Worm (Caenorhabditis elegans) whole organism, L4 larva: ENCODE results near the gene B0416.10.

Source experiments
- R02D3.7 ChIP-seq: fragments of 150-350 bp; sonication (generic microtip); optimal IDR thresholded peaks from 3 replicates; lab custom pipeline; 2014; ENCODE audit warnings: missing biosample characterization, missing genetic modification characterization
- Y75B8A.6 ChIP-seq: fragments of 200-800 bp; sonication (Bioruptor generic); IDR thresholded peaks from 2 replicates; pipeline ENCODE4 v1.3.6; 2022; ENCODE audit warnings: missing genetic modification reagents, missing genetic modification characterization, missing compliant biosample characterization
- aha-1 ChIP-seq: fragments of 150-350 bp; peaks from one replicate; lab custom pipeline; 2014; ENCODE audit warnings: missing biosample characterization, missing genetic modification characterization
- aly-2 ChIP-seq: sonication (generic microtip); optimal IDR thresholded peaks from 2 replicates; lab custom pipeline; 2018; ENCODE audit warnings: missing biosample characterization, missing genetic modification characterization
- attf-4 ChIP-seq: sonication (generic microtip); optimal IDR thresholded peaks from 3 replicates; lab custom pipeline; 2017; ENCODE audit warnings: missing biosample characterization, missing genetic modification characterization
- ceh-32 ChIP-seq: sonication (generic microtip); optimal IDR thresholded peaks from 2 replicates; lab custom pipeline; 2016; ENCODE audit warnings: mild to moderate bottlenecking, missing genetic modification characterization, missing compliant biosample characterization; ENCODE audit not compliant: poor library complexity
- cey-2 ChIP-seq: sonication (generic microtip); optimal IDR thresholded peaks from 3 replicates; lab custom pipeline; 2017; ENCODE audit warnings: missing genetic modification characterization, mild to moderate bottlenecking, missing compliant biosample characterization, antibody characterized with exemption, borderline replicate concordance; ENCODE audit not compliant: insufficient read depth
- daf-12 ChIP-seq: fragments of 150-350 bp; optimal IDR thresholded peaks from 2 replicates; lab custom pipeline; 2014; ENCODE audit warnings: missing biosample characterization, missing genetic modification reagents, missing genetic modification characterization
- daf-16 ChIP-seq, 3 experiments: sonication (generic microtip); optimal IDR thresholded peaks; 2 replicates each; lab custom pipeline; 2016 to 2017; ENCODE audit warnings: missing genetic modification characterization in 3 of 3, missing genetic modification reagents in 3 of 3, mild to moderate bottlenecking in 2 of 3, missing compliant biosample characterization in 2 of 3, missing biosample characterization in 1 of 3, moderate library complexity in 1 of 3
- egl-27 ChIP-seq: sonication (generic microtip); optimal IDR thresholded peaks from 3 replicates; lab custom pipeline; 2017; ENCODE audit warnings: missing biosample characterization, missing genetic modification reagents, missing genetic modification characterization
- hlh-11 ChIP-seq: fragments of 200-800 bp; sonication (Bioruptor generic); optimal IDR thresholded peaks from 2 replicates; lab custom pipeline; 2018; ENCODE audit warnings: mild to moderate bottlenecking, missing genetic modification characterization, missing compliant biosample characterization
- hlh-30 ChIP-seq: sonication (generic microtip); optimal IDR thresholded peaks from 2 replicates; lab custom pipeline; 2017; ENCODE audit warnings: antibody characterized with exemption, mild to moderate bottlenecking, missing genetic modification characterization, missing compliant biosample characterization; ENCODE audit not compliant: insufficient read depth
- hmg-1.1 ChIP-seq: fragments of 200-800 bp; sonication (Bioruptor generic); IDR thresholded peaks from 2 replicates; pipeline ENCODE4 v1.3.6; 2022; ENCODE audit warnings: missing genetic modification reagents, missing genetic modification characterization, missing compliant biosample characterization
- lim-7 ChIP-seq: fragments of 200-800 bp; sonication (Bioruptor generic); IDR thresholded peaks from 2 replicates; pipeline ENCODE4 v1.3.6; 2022; ENCODE audit warnings: missing genetic modification characterization, missing compliant biosample characterization
- lin-29 ChIP-seq: fragments of 200-800 bp; sonication (Bioruptor generic); IDR thresholded peaks from 2 replicates; pipeline ENCODE4 v1.3.6; 2022; ENCODE audit warnings: missing genetic modification reagents, missing genetic modification characterization, missing compliant biosample characterization
- lin-39 ChIP-seq: fragments of 150-350 bp; optimal IDR thresholded peaks from 2 replicates; lab custom pipeline; 2014; ENCODE audit warnings: missing biosample characterization, missing genetic modification reagents, missing genetic modification characterization
- lsy-2 ChIP-seq, 2 experiments: fragments of 150-350 bp in 1 of 2; sonication (generic microtip) in 1 of 2; optimal IDR thresholded peaks; 2 replicates each; lab custom pipeline; 2014 to 2017; ENCODE audit warnings: missing biosample characterization in 2 of 2, missing genetic modification characterization in 2 of 2
- mdl-1 ChIP-seq, 2 experiments: fragments of 150-350 bp in 1 of 2; sonication (generic microtip) in 1 of 2; optimal IDR thresholded peaks; 2 replicates each; lab custom pipeline; 2014 to 2017; ENCODE audit warnings: missing biosample characterization in 2 of 2, missing genetic modification characterization in 2 of 2
- mdt-29 ChIP-seq: fragments of 200-800 bp; sonication (Bioruptor generic); IDR thresholded peaks from 2 replicates; pipeline ENCODE4 v1.3.6; 2022; ENCODE audit warnings: missing genetic modification reagents, missing genetic modification characterization, missing compliant biosample characterization
- mxl-3 ChIP-seq: fragments of 200-800 bp; sonication (Bioruptor generic); optimal IDR thresholded peaks from 2 replicates; lab custom pipeline; 2018; ENCODE audit warnings: mild to moderate bottlenecking, missing genetic modification characterization, missing compliant biosample characterization
- nhr-102 ChIP-seq: sonication (generic microtip); optimal IDR thresholded peaks from 2 replicates; lab custom pipeline; 2016; ENCODE audit warnings: mild to moderate bottlenecking, missing genetic modification characterization, moderate library complexity, missing compliant biosample characterization
- nhr-11 ChIP-seq: fragments of 150-350 bp; optimal IDR thresholded peaks from 2 replicates; lab custom pipeline; 2014; ENCODE audit warnings: missing biosample characterization, missing genetic modification characterization
- nhr-28 ChIP-seq: fragments of 150-350 bp; optimal IDR thresholded peaks from 2 replicates; lab custom pipeline; 2014; ENCODE audit warnings: missing biosample characterization, missing genetic modification characterization
- nhr-41 ChIP-seq: fragments of 200-800 bp; sonication (Bioruptor generic); IDR thresholded peaks from 2 replicates; pipeline ENCODE4 v1.3.6; 2022; ENCODE audit warnings: missing genetic modification reagents, missing genetic modification characterization, missing compliant biosample characterization
- nhr-42 ChIP-seq: fragments of 200-800 bp; sonication (Bioruptor generic); IDR thresholded peaks from 2 replicates; pipeline ENCODE4 v1.3.6; 2022; ENCODE audit warnings: missing genetic modification characterization, missing compliant biosample characterization
- nhr-48 ChIP-seq: sonication (generic microtip); optimal IDR thresholded peaks from 2 replicates; lab custom pipeline; 2016; ENCODE audit warnings: mild to moderate bottlenecking, missing genetic modification characterization, missing compliant biosample characterization
- pqm-1 ChIP-seq: sonication (generic microtip); optimal IDR thresholded peaks from 2 replicates; lab custom pipeline; 2017; ENCODE audit warnings: missing biosample characterization, missing genetic modification characterization
- rbr-2 ChIP-seq: sonication (generic microtip); optimal IDR thresholded peaks from 2 replicates; lab custom pipeline; 2016; ENCODE audit warnings: missing genotype, missing genetic modification characterization, missing compliant biosample characterization
- snpc-4 ChIP-seq: fragments of 150-350 bp; optimal IDR thresholded peaks from 2 replicates; lab custom pipeline; 2014; ENCODE audit warnings: missing biosample characterization, missing genetic modification characterization
- spr-1 ChIP-seq: sonication (generic microtip); optimal IDR thresholded peaks from 2 replicates; lab custom pipeline; 2016; ENCODE audit warnings: mild to moderate bottlenecking, missing genetic modification characterization, missing compliant biosample characterization
- tag-97 ChIP-seq: fragments of 200-800 bp; sonication (Bioruptor generic); IDR thresholded peaks from 2 replicates; pipeline ENCODE4 v1.3.6; 2022; ENCODE audit warnings: missing genetic modification characterization, missing compliant biosample characterization
- unc-39 ChIP-seq: sonication (generic microtip); optimal IDR thresholded peaks from 2 replicates; lab custom pipeline; 2017; ENCODE audit warnings: missing biosample characterization, missing genetic modification characterization
- unc-62 ChIP-seq, 3 experiments: fragments of 150-350 bp in 1 of 3; sonication (generic microtip); optimal IDR thresholded peaks in 2 of 3; peaks in 1 of 3; 1 replicate in 1 of 3; 2 replicates in 2 of 3; lab custom pipeline; 2014 to 2017; ENCODE audit warnings: missing biosample characterization in 3 of 3, missing genetic modification characterization in 3 of 3, missing genetic modification reagents in 3 of 3, missing genotype in 1 of 3
- zip-2 ChIP-seq: fragments of 150-350 bp; optimal IDR thresholded peaks from 2 replicates; lab custom pipeline; 2014; ENCODE audit warnings: missing biosample characterization, missing genetic modification characterization

Gene B0416.10

ce11 chrX:9232037-9232436 lies 42.4 kb downstream of the B0416.10 start, which contains the start of gene vav-1:
Gene vav-1, minus strand, starts transcription at chrX:9232137.
- TF ChIP-seq ceh-32 (tag; lab: Kevin White, UChicago) (no peak), R02D3.7 (tag; lab: Kevin White, UChicago) (no peak), unc-39 (tag; lab: Kevin White, UChicago) (no peak)

ce11 chrX:9231556-9231955 lies 42.9 kb downstream of the B0416.10 start:
- TF ChIP-seq pqm-1 (tag; lab: Kevin White, UChicago) = peak; percentile 60
- TF ChIP-seq attf-4 = no peak
- TF ChIP-seq hmg-1.1 (GFP tag; lab: Robert Waterston, UW) = no peak
- no peak for TF ChIP-seq lin-29
- no peak for TF ChIP-seq hlh-30 (tag; lab: Kevin White, UChicago)
- TF ChIP-seq nhr-42 (GFP tag; lab: Robert Waterston, UW) = no peak
- TF ChIP-seq tag-97 (GFP tag; lab: Robert Waterston, UW) = no peak
- no peak for TF ChIP-seq Y75B8A.6 (GFP tag; lab: Robert Waterston, UW)
- TF ChIP-seq lim-7 (GFP tag; lab: Robert Waterston, UW) = no peak
- TF ChIP-seq aly-2 = no peak
- no peak for TF ChIP-seq lsy-2 (tag; optimal IDR thresholded peaks at IDR 0.05; lab: Kevin White, UChicago)
- TF ChIP-seq daf-12 (tag; lab: Kevin White, UChicago) = no peak
- TF ChIP-seq snpc-4 = no peak
- no peak for TF ChIP-seq nhr-102
- no peak for TF ChIP-seq mdt-29
- TF ChIP-seq spr-1 (tag; lab: Kevin White, UChicago) = no peak
- no peak for TF ChIP-seq daf-16 (GFP tag; optimal IDR thresholded peaks at IDR 0.05; lab: Kevin White, UChicago)
- peak; percentile 30 for TF ChIP-seq daf-16 (tag; optimal IDR thresholded peaks at IDR 0.05; lab: Kevin White, UChicago)
- TF ChIP-seq nhr-28 (tag; lab: Kevin White, UChicago) = peak; percentile 53
- peak in 1 of 2 experiments; percentile 78 for TF ChIP-seq unc-62 (GFP tag; optimal IDR thresholded peaks at IDR 0.05 in 1 of 2; lab: Kevin White, UChicago)
- no peak for TF ChIP-seq unc-62 (tag; optimal IDR thresholded peaks at IDR 0.05; lab: Kevin White, UChicago)
- no peak for TF ChIP-seq rbr-2 (tag; lab: Kevin White, UChicago)
- no peak for TF ChIP-seq cey-2 (tag; lab: Kevin White, UChicago)
- no peak for TF ChIP-seq zip-2 (tag; lab: Kevin White, UChicago)
- no peak for TF ChIP-seq egl-27 (tag; lab: Kevin White, UChicago)
- TF ChIP-seq, all 104 proteins: peak for 4

- TF ChIP-seq hlh-30 (tag; lab: Kevin White, UChicago) (no peak), aha-1 (tag; lab: Kevin White, UChicago) (peak; percentile 93)
These were observed 44.2 kb downstream of the B0416.10 start for ce11 chrX:9230322-9230721.

ce11 chrX:9228441-9228840 lies 46.0 kb downstream of the B0416.10 start:
- TF ChIP-seq nhr-41 (GFP tag; lab: Robert Waterston, UW) = no peak
- TF ChIP-seq lin-39 (tag; lab: Kevin White, UChicago) = no peak
- TF ChIP-seq hmg-1.1 (GFP tag; lab: Robert Waterston, UW) = no peak
- TF ChIP-seq unc-62 (GFP tag; optimal IDR thresholded peaks at IDR 0.05 in 1 of 2; lab: Kevin White, UChicago) = peak in 1 of 2 experiments; percentile 87
- no peak for TF ChIP-seq unc-62 (tag; optimal IDR thresholded peaks at IDR 0.05; lab: Kevin White, UChicago)
- TF ChIP-seq hlh-11 (tag; lab: Kevin White, UChicago) = peak; percentile 11
- TF ChIP-seq nhr-48 = no peak
- TF ChIP-seq nhr-11 (tag; lab: Kevin White, UChicago) = no peak
- TF ChIP-seq mdl-1 (tag; optimal IDR thresholded peaks at IDR 0.05; lab: Kevin White, UChicago) = peak in 1 of 2 experiments; percentile 9
- TF ChIP-seq mxl-3 (GFP tag; lab: Kevin White, UChicago) = peak; percentile 3
